Worm (Caenorhabditis elegans) whole organism, midembryonic: ENCODE measurements around the gene chtb-3.

Experiments used
- T22C8.4 ChIP-seq: fragments of 200-800 bp; sonication (Bioruptor generic); IDR thresholded peaks from 2 replicates; pipeline ENCODE4 v1.3.6; 2022; ENCODE audit warnings: missing genetic modification characterization, missing compliant biosample characterization
- cog-1 ChIP-seq: sonication (generic microtip); optimal IDR thresholded peaks from 2 replicates; lab custom pipeline; 2016; ENCODE audit warnings: missing genetic modification characterization, missing compliant biosample characterization
- flt-1 ChIP-seq: fragments of 200-800 bp; sonication (Bioruptor generic); IDR thresholded peaks from 2 replicates; pipeline ENCODE4 v1.3.6; 2022; ENCODE audit warnings: missing genetic modification characterization, missing compliant biosample characterization
- tab-1 ChIP-seq: fragments of 200-800 bp; sonication (Bioruptor generic); IDR thresholded peaks from 2 replicates; pipeline ENCODE4 v1.3.6; 2022; ENCODE audit warnings: missing genetic modification characterization, missing compliant biosample characterization
- ztf-29 ChIP-seq: fragments of 200-800 bp; sonication (Bioruptor generic); IDR thresholded peaks from 2 replicates; pipeline ENCODE4 v1.3.6; 2022; ENCODE audit warnings: missing genetic modification reagents, missing genetic modification characterization, missing compliant biosample characterization

DNA sequence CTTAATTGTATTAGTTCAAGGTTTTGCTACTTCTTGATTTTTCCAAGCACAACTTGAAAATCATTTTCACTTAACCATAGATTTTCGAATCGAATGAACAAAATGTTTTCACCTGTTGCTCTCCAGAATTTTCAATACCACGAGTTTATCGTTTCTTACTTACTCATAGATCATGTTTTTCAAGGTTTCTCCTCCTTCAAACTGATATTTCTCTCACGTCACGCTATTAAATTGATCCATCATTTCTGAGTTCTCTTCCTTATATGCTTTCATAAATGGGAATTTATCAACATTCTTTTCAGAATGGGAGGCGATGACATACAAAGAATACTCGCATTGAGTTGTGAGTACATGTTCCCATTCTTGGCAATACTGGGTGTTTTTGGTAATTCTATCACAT is 8.1 kb downstream of the chtb-3 start, which contains the start of gene npr-38:
- TF ChIP-seq flt-1 (GFP tag; lab: Robert Waterston, UW) (no peak), tab-1 (GFP tag; lab: Robert Waterston, UW) (no peak), cog-1 (tag; lab: Kevin White, UChicago) (no peak), ztf-29 (GFP tag; lab: Robert Waterston, UW) (no peak), T22C8.4 (GFP tag; lab: Robert Waterston, UW) (no peak)
